Worm (Caenorhabditis elegans) whole organism, young adult: Measurements from ENCODE around the gene F49C12.6.

Experiments used
- B0336.3 ChIP-seq: fragments of 200-800 bp; sonication (Bioruptor generic); IDR thresholded peaks from 2 replicates; pipeline ENCODE4 v1.3.6; 2022; ENCODE audit warnings: missing genetic modification characterization, missing compliant biosample characterization
- C17E4.6 ChIP-seq: fragments of 200-800 bp; sonication (Bioruptor generic); IDR thresholded peaks from 2 replicates; pipeline ENCODE4 v1.3.6; 2022; ENCODE audit warnings: missing genetic modification reagents, missing genetic modification characterization, missing compliant biosample characterization
- F22D6.2 ChIP-seq: sonication (generic microtip); optimal IDR thresholded peaks from 2 replicates; lab custom pipeline; 2016; ENCODE audit warnings: mild to moderate bottlenecking, missing genetic modification characterization, missing compliant biosample characterization
- F23B12.7 ChIP-seq: sonication (generic microtip); optimal IDR thresholded peaks from 2 replicates; lab custom pipeline; 2017; ENCODE audit warnings: missing genetic modification characterization, mild to moderate bottlenecking, missing compliant biosample characterization, antibody characterized with exemption, moderate library complexity; ENCODE audit not compliant: insufficient read depth
- F33H1.4 ChIP-seq: fragments of 200-800 bp; sonication (Bioruptor generic); IDR thresholded peaks from 2 replicates; pipeline ENCODE4 v1.3.6; 2022; ENCODE audit warnings: missing genetic modification reagents, missing genetic modification characterization, missing compliant biosample characterization
- F37B4.10 ChIP-seq: fragments of 200-800 bp; sonication (Bioruptor generic); IDR thresholded peaks from 2 replicates; pipeline ENCODE4 v1.3.6; 2022; ENCODE audit warnings: missing genetic modification characterization, missing compliant biosample characterization
- F52B5.7 ChIP-seq: sonication (generic microtip); optimal IDR thresholded peaks from 2 replicates; lab custom pipeline; 2016; ENCODE audit warnings: mild to moderate bottlenecking, missing genetic modification characterization, missing compliant biosample characterization
- K11D2.4 ChIP-seq: fragments of 200-800 bp; sonication (Bioruptor generic); IDR thresholded peaks from 2 replicates; pipeline ENCODE4 v1.3.6; 2022; ENCODE audit warnings: missing genetic modification reagents, missing genetic modification characterization, missing compliant biosample characterization
- T26A5.8 ChIP-seq: sonication (generic microtip); optimal IDR thresholded peaks from 2 replicates; lab custom pipeline; 2016; ENCODE audit warnings: missing genetic modification characterization, missing compliant biosample characterization
- Y95B8A.8 ChIP-seq: fragments of 200-800 bp; sonication (Bioruptor generic); IDR thresholded peaks from 2 replicates; pipeline ENCODE4 v1.3.6; 2022; ENCODE audit warnings: missing genetic modification reagents, missing genetic modification characterization, missing compliant biosample characterization
- ZK185.1 ChIP-seq: sonication (generic microtip); optimal IDR thresholded peaks from 2 replicates; lab custom pipeline; 2016; ENCODE audit warnings: mild to moderate bottlenecking, missing genetic modification characterization, missing compliant biosample characterization; ENCODE audit not compliant: poor library complexity, severe bottlenecking
- atf-7 ChIP-seq: sonication (generic microtip); optimal IDR thresholded peaks from 2 replicates; lab custom pipeline; 2017; ENCODE audit warnings: mild to moderate bottlenecking, missing genetic modification characterization, missing compliant biosample characterization
- attf-3 ChIP-seq: fragments of 200-800 bp; sonication (Bioruptor generic); conservative IDR thresholded peaks from 2 replicates; pipeline ENCODE4 v1.3.6; 2022; ENCODE audit warnings: missing genetic modification reagents, missing genetic modification characterization, missing compliant biosample characterization
- bed-1 ChIP-seq: fragments of 200-800 bp; sonication (Bioruptor generic); IDR thresholded peaks from 2 replicates; pipeline ENCODE4 v1.3.6; 2022; ENCODE audit warnings: missing genetic modification reagents, missing genetic modification characterization, missing compliant biosample characterization
- ccch-3 ChIP-seq: fragments of 200-800 bp; sonication (Bioruptor generic); optimal IDR thresholded peaks from 2 replicates; lab custom pipeline; 2018; ENCODE audit warnings: mild to moderate bottlenecking, missing genetic modification characterization, missing compliant biosample characterization
- ceh-40 ChIP-seq: fragments of 200-800 bp; sonication (Bioruptor generic); IDR thresholded peaks from 2 replicates; pipeline ENCODE4 v1.3.6; 2022; ENCODE audit warnings: missing genetic modification characterization, missing compliant biosample characterization
- chd-7 ChIP-seq: sonication (generic microtip); optimal IDR thresholded peaks from 2 replicates; lab custom pipeline; 2016; ENCODE audit warnings: mild to moderate bottlenecking, missing genetic modification characterization, moderate library complexity, missing compliant biosample characterization
- egrh-3 ChIP-seq: fragments of 200-800 bp; sonication (Bioruptor generic); IDR thresholded peaks from 2 replicates; pipeline ENCODE4 v1.3.6; 2022; ENCODE audit warnings: missing genetic modification reagents, missing genetic modification characterization, missing compliant biosample characterization
- ets-4 ChIP-seq: fragments of 200-800 bp; sonication (Bioruptor generic); optimal IDR thresholded peaks from 2 replicates; lab custom pipeline; 2018; ENCODE audit warnings: mild to moderate bottlenecking, missing genetic modification characterization, missing compliant biosample characterization
- fkh-3 ChIP-seq: sonication (generic microtip); optimal IDR thresholded peaks from 2 replicates; lab custom pipeline; 2016; ENCODE audit warnings: mild to moderate bottlenecking, missing genetic modification characterization, missing compliant biosample characterization
- gei-17 ChIP-seq: fragments of 200-800 bp; sonication (Bioruptor generic); optimal IDR thresholded peaks from 2 replicates; lab custom pipeline; 2018; ENCODE audit warnings: mild to moderate bottlenecking, missing genetic modification characterization, missing compliant biosample characterization
- him-1 ChIP-seq: sonication (generic microtip); optimal IDR thresholded peaks from 2 replicates; lab custom pipeline; 2016; ENCODE audit warnings: missing genotype, missing genetic modification reagents, missing genetic modification characterization, missing compliant biosample characterization
- hlh-26 ChIP-seq: fragments of 200-800 bp; sonication (Bioruptor generic); conservative IDR thresholded peaks from 2 replicates; pipeline ENCODE4 v1.3.6; 2022; ENCODE audit warnings: missing genetic modification reagents, missing genetic modification characterization, missing compliant biosample characterization
- hrde-1 ChIP-seq: sonication (generic microtip); optimal IDR thresholded peaks from 2 replicates; lab custom pipeline; 2016; ENCODE audit warnings: missing genetic modification characterization, mild to moderate bottlenecking, missing compliant biosample characterization, moderate library complexity, missing genotype, missing genetic modification reagents, borderline replicate concordance
- let-607 ChIP-seq, 2 experiments: fragments of 200-800 bp in 1 of 2; sonication (Bioruptor generic) in 1 of 2; sonication (generic microtip) in 1 of 2; optimal IDR thresholded peaks; 2 replicates each; lab custom pipeline; 2016 to 2018; ENCODE audit warnings: mild to moderate bottlenecking in 2 of 2, missing compliant biosample characterization in 2 of 2, missing genetic modification characterization in 2 of 2, moderate library complexity in 2 of 2, missing genotype in 1 of 2
- lin-40 ChIP-seq: sonication (generic microtip); optimal IDR thresholded peaks from 2 replicates; lab custom pipeline; 2016; ENCODE audit warnings: missing genetic modification characterization, mild to moderate bottlenecking, missing compliant biosample characterization, missing genotype, missing genetic modification reagents
- lir-1 ChIP-seq: fragments of 200-800 bp; sonication (Bioruptor generic); conservative IDR thresholded peaks from 2 replicates; pipeline ENCODE4 v1.3.6; 2022; ENCODE audit warnings: missing genetic modification reagents, missing genetic modification characterization, missing compliant biosample characterization
- madf-10 ChIP-seq: sonication (generic microtip); optimal IDR thresholded peaks from 2 replicates; lab custom pipeline; 2016; ENCODE audit warnings: mild to moderate bottlenecking, missing genetic modification characterization, missing compliant biosample characterization
- mes-4 ChIP-seq: sonication (generic microtip); optimal IDR thresholded peaks from 2 replicates; lab custom pipeline; 2016; ENCODE audit warnings: missing genotype, missing genetic modification characterization, missing compliant biosample characterization
- nfya-1 ChIP-seq: sonication (generic microtip); optimal IDR thresholded peaks from 2 replicates; lab custom pipeline; 2017; ENCODE audit warnings: antibody characterized with exemption, missing compliant biosample characterization, missing genetic modification characterization, borderline replicate concordance; ENCODE audit not compliant: insufficient read depth
- nfya-2 ChIP-seq: fragments of 200-800 bp; sonication (Bioruptor generic); IDR thresholded peaks from 2 replicates; pipeline ENCODE4 v1.3.6; 2022; ENCODE audit warnings: missing genetic modification reagents, missing genetic modification characterization, missing compliant biosample characterization
- nhr-120 ChIP-seq: fragments of 200-800 bp; sonication (Bioruptor generic); IDR thresholded peaks from 2 replicates; pipeline ENCODE4 v1.3.6; 2022; ENCODE audit warnings: missing genetic modification characterization, missing compliant biosample characterization
- nhr-80 ChIP-seq: sonication (generic microtip); optimal IDR thresholded peaks from 2 replicates; lab custom pipeline; 2016; ENCODE audit warnings: missing genetic modification characterization, missing compliant biosample characterization
- nhr-90 ChIP-seq: sonication (generic microtip); optimal IDR thresholded peaks from 2 replicates; lab custom pipeline; 2016; ENCODE audit warnings: missing genotype, mild to moderate bottlenecking, missing genetic modification characterization, missing compliant biosample characterization
- sptf-2 ChIP-seq: fragments of 200-800 bp; sonication (Bioruptor generic); optimal IDR thresholded peaks from 2 replicates; lab custom pipeline; 2018; ENCODE audit warnings: mild to moderate bottlenecking, missing genetic modification characterization, missing compliant biosample characterization
- tlf-1 ChIP-seq: fragments of 200-800 bp; sonication (Bioruptor generic); optimal IDR thresholded peaks from 2 replicates; lab custom pipeline; 2018; ENCODE audit warnings: mild to moderate bottlenecking, missing genetic modification characterization, missing compliant biosample characterization
- unc-62 ChIP-seq: fragments of 150-350 bp; optimal IDR thresholded peaks from 2 replicates; lab custom pipeline; 2014; ENCODE audit warnings: missing biosample characterization, missing genetic modification reagents, missing genetic modification characterization
- xnd-1 ChIP-seq: sonication (generic microtip); optimal IDR thresholded peaks from 2 replicates; lab custom pipeline; 2016; ENCODE audit warnings: missing genotype, missing genetic modification reagents, missing genetic modification characterization, missing compliant biosample characterization
- zfh-2 ChIP-seq: fragments of 200-800 bp; sonication (Bioruptor generic); conservative IDR thresholded peaks from 2 replicates; pipeline ENCODE4 v1.3.6; 2022; ENCODE audit warnings: missing genetic modification reagents, missing genetic modification characterization, missing compliant biosample characterization
- ztf-18 ChIP-seq: sonication (generic microtip); optimal IDR thresholded peaks from 2 replicates; lab custom pipeline; 2016; ENCODE audit warnings: missing genotype, mild to moderate bottlenecking, missing genetic modification characterization, missing compliant biosample characterization

The F49C12.6 gene

ce11 chrIV:9300127-9300526 lies 8.7 kb downstream of the F49C12.6 start, which contains the start of gene F49C12.3:
F49C12.3 (plus strand) TSS chrIV:9300427.
- TF ChIP-seq hrde-1 (tag; lab: Kevin White, UChicago), result no peak
- TF ChIP-seq nfya-1 (tag; lab: Kevin White, UChicago), result no peak
- TF ChIP-seq xnd-1, result no peak
- no peak for TF ChIP-seq ccch-3 (GFP tag; lab: Kevin White, UChicago)
- TF ChIP-seq C17E4.6 (GFP tag; lab: Robert Waterston, UW), result no peak
- TF ChIP-seq F37B4.10 (GFP tag; lab: Robert Waterston, UW), result no peak
- no peak for TF ChIP-seq atf-7 (tag; lab: Kevin White, UChicago)
- TF ChIP-seq lir-1, result no peak
- no peak for TF ChIP-seq T26A5.8
- TF ChIP-seq bed-1 (GFP tag; lab: Robert Waterston, UW), result no peak
- no peak for TF ChIP-seq egrh-3 (GFP tag; lab: Robert Waterston, UW)
- no peak for TF ChIP-seq gei-17
- TF ChIP-seq tlf-1, result no peak
- no peak for TF ChIP-seq nfya-2 (GFP tag; lab: Robert Waterston, UW)
- TF ChIP-seq ztf-18 (tag; lab: Kevin White, UChicago), result no peak
- no peak for TF ChIP-seq mes-4 (tag; lab: Kevin White, UChicago)
- TF ChIP-seq F22D6.2 (tag; lab: Kevin White, UChicago), result no peak
- TF ChIP-seq attf-3, result no peak
- no peak for TF ChIP-seq let-607 (tag; optimal IDR thresholded peaks at IDR 0.05; lab: Kevin White, UChicago)
- TF ChIP-seq, all 124 proteins: peak for 0

DNA sequence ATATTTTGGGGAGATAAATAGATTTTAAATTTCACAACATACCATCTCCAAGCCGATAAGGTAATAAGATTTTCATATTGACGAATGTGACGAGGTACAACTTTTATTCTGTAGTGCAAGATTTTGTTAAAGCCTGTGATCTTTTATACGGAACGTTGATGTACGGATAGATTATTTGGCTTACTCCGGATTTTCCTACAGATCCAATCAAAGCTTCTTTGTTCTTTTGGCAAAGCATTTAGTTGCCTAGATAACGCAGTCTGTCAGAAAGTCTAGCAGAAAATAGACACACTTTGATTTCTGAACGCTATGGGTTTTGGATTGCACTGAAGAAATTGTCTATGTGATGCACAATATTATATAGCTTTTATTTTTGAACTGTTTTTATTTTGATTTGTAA lies 9.7 kb downstream of the F49C12.6 start, which contains the start of gene F49C12.2:
Gene F49C12.2 (minus strand): TSS at position 101 of the 400 bp plus-strand sequence.
- no peak for TF ChIP-seq ets-4 (GFP tag; lab: Kevin White, UChicago)
- no peak for TF ChIP-seq Y95B8A.8 (GFP tag; lab: Robert Waterston, UW)
- no peak for TF ChIP-seq F23B12.7
- no peak for TF ChIP-seq lin-40 (tag; lab: Kevin White, UChicago)
- TF ChIP-seq hlh-26, result no peak
- no peak for TF ChIP-seq chd-7 (tag; lab: Kevin White, UChicago)
- no peak for TF ChIP-seq C17E4.6 (GFP tag; lab: Robert Waterston, UW)

DNA sequence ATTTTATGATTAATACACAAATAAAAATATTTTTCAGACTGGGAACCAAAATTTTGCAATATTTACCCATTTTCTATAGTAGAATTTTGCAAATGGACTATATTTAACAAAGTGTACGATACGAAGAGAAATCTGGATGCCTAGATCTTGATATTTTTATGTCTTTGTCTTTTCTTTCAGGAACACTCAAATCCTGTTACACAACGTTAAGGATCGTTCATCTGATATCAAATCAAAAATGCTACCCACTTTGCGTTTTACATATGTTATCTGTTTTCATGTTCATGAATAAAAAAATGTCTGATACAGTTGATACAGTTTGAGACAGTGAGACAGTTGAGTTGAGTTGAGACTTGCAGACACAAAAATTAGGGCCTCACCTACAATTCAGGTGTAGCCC lies 12.6 kb downstream of the F49C12.6 start, which contains the start of gene F49C12.1:
Gene F49C12.1 (minus strand): TSS at position 70 of the 400 bp plus-strand sequence.
- no peak for TF ChIP-seq madf-10 (tag; lab: Kevin White, UChicago)
- no peak for TF ChIP-seq F33H1.4 (GFP tag; lab: Robert Waterston, UW)
- no peak for TF ChIP-seq C17E4.6 (GFP tag; lab: Robert Waterston, UW)
- no peak for TF ChIP-seq F23B12.7
- TF ChIP-seq sptf-2, result no peak
- TF ChIP-seq him-1 (tag; lab: Kevin White, UChicago), result no peak
- no peak for TF ChIP-seq Y95B8A.8 (GFP tag; lab: Robert Waterston, UW)
- TF ChIP-seq fkh-3 (tag; lab: Kevin White, UChicago), result no peak
- no peak for TF ChIP-seq unc-62 (GFP tag; lab: Kevin White, UChicago)
- TF ChIP-seq ZK185.1 (tag; lab: Kevin White, UChicago), result no peak
- TF ChIP-seq nhr-90 (tag; lab: Kevin White, UChicago), result no peak
- no peak for TF ChIP-seq B0336.3 (GFP tag; lab: Robert Waterston, UW)
- TF ChIP-seq F52B5.7 (tag; lab: Kevin White, UChicago), result no peak
- no peak for TF ChIP-seq ceh-40 (GFP tag; lab: Robert Waterston, UW)
- TF ChIP-seq nhr-120 (GFP tag; lab: Robert Waterston, UW), result no peak
- no peak for TF ChIP-seq K11D2.4
- TF ChIP-seq nhr-80 (tag; lab: Kevin White, UChicago), result no peak
- no peak for TF ChIP-seq zfh-2 (GFP tag; lab: Robert Waterston, UW)
